Fruit fly (Drosophila melanogaster) whole organism, prepupa: ENCODE data around the gene CG42676.

Experiments used
- CG11902 ChIP-seq: fragments of 200-800 bp; sonication (Bioruptor generic); optimal IDR thresholded peaks from 3 replicates; lab custom pipeline; 2016; ENCODE audit warnings: missing biosample characterization, missing genetic modification characterization
- CG1621 ChIP-seq: fragments of 200-800 bp; sonication (Bioruptor generic); optimal IDR thresholded peaks from 3 replicates; lab custom pipeline; 2018; ENCODE audit warnings: missing biosample characterization, mild to moderate bottlenecking, missing genetic modification characterization
- CG3032 ChIP-seq: fragments of 200-800 bp; optimal IDR thresholded peaks from 2 replicates; lab custom pipeline; 2019; ENCODE audit warnings: missing biosample characterization, mild to moderate bottlenecking, missing genetic modification characterization, moderate library complexity
- CG3919 ChIP-seq: fragments of 200-800 bp; sonication (Bioruptor generic); optimal IDR thresholded peaks from 3 replicates; lab custom pipeline; 2016; ENCODE audit warnings: missing biosample characterization, missing genetic modification characterization
- CG7368 ChIP-seq: fragments of 200-800 bp; sonication (Bioruptor generic); optimal IDR thresholded peaks from 3 replicates; lab custom pipeline; 2016; ENCODE audit warnings: missing biosample characterization, missing genetic modification characterization
- Gug ChIP-seq: fragments of 200-800 bp; sonication (Bioruptor generic); IDR thresholded peaks from 2 replicates; pipeline ENCODE4 v1.3.6; 2022; ENCODE audit warnings: missing biosample characterization, missing genetic modification characterization
- fd85E ChIP-seq: fragments of 200-800 bp; sonication (Bioruptor generic); optimal IDR thresholded peaks from 3 replicates; lab custom pipeline; 2016; ENCODE audit warnings: missing biosample characterization, missing genetic modification characterization
- salr ChIP-seq, 2 experiments: fragments of 200-800 bp; sonication (Bioruptor generic); optimal IDR thresholded peaks; 3 replicates each; lab custom pipeline; 2016 to 2018; ENCODE audit warnings: missing biosample characterization in 2 of 2, missing genetic modification characterization in 2 of 2, mild to moderate bottlenecking in 1 of 2
- ss ChIP-seq, 2 experiments: fragments of 200-800 bp; sonication (Bioruptor generic); optimal IDR thresholded peaks; 2 replicates in 1 of 2; 3 replicates in 1 of 2; lab custom pipeline; 2017 to 2018; ENCODE audit warnings: mild to moderate bottlenecking in 2 of 2, missing biosample characterization in 2 of 2, missing genetic modification characterization in 2 of 2, moderate library complexity in 1 of 2

DNA sequence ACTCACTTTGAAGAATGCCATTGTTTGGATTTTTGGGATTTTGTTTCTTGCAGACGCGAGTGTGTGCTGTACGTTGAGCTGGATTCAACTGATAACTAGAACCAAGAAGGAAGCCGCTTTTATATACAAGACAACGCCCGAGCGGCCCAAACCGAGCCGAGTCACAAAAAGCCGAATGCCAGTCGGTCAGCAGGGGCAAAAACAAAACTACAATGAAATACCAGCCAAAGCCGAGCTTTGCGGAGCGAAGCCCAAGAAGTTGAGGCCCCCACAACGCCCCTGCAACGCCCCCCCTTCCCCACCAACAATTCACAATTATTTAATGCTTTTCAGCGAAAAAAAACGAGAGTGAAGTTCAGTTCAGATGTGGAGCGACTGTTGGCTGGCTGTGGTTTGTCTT lies 39.1 kb downstream of the CG42676 start, which contains the start of gene Cpr62Bc:
- TF ChIP-seq CG11902 (no peak), CG7368 (GFP tag; lab: Kevin White, UChicago) (no peak), CG1621 (tag; lab: Kevin White, UChicago) (no peak), ss (GFP tag; optimal IDR thresholded peaks at IDR 0.05; lab: Kevin White, UChicago) (no peak), CG3919 (GFP tag; lab: Kevin White, UChicago) (no peak), CG3032 (tag; lab: Kevin White, UChicago) (no peak), Gug (GFP tag; lab: Robert Waterston, UW) (no peak), fd85E (GFP tag; lab: Kevin White, UChicago) (no peak), salr (GFP tag; optimal IDR thresholded peaks at IDR 0.05; lab: Kevin White, UChicago) (no peak)
